Worm (Caenorhabditis elegans) whole organism, young adult: ENCODE measurements around the gene F13E9.13.

ENCODE experiments used
- F10E7.11 ChIP-seq: sonication (generic microtip); optimal IDR thresholded peaks from 2 replicates; lab custom pipeline; 2017; ENCODE audit warnings: mild to moderate bottlenecking, missing genetic modification characterization, moderate library complexity, missing compliant biosample characterization
- F22D6.2 ChIP-seq: sonication (generic microtip); optimal IDR thresholded peaks from 2 replicates; lab custom pipeline; 2016; ENCODE audit warnings: mild to moderate bottlenecking, missing genetic modification characterization, missing compliant biosample characterization
- F57C9.4 ChIP-seq: sonication (generic microtip); optimal IDR thresholded peaks from 2 replicates; lab custom pipeline; 2017; ENCODE audit warnings: mild to moderate bottlenecking, missing genetic modification characterization, missing compliant biosample characterization
- K12H6.12 ChIP-seq: fragments of 200-800 bp; sonication (Bioruptor generic); optimal IDR thresholded peaks from 2 replicates; lab custom pipeline; 2018; ENCODE audit warnings: mild to moderate bottlenecking, missing genetic modification characterization, missing compliant biosample characterization
- Y56A3A.18 ChIP-seq: fragments of 200-800 bp; sonication (Bioruptor generic); IDR thresholded peaks from 2 replicates; pipeline ENCODE4 v1.3.6; 2022; ENCODE audit warnings: missing genetic modification reagents, missing genetic modification characterization, missing compliant biosample characterization
- Y79H2A.3 ChIP-seq: fragments of 200-800 bp; sonication (Bioruptor generic); conservative IDR thresholded peaks from 2 replicates; pipeline ENCODE4 v1.3.6; 2022; ENCODE audit warnings: missing genetic modification reagents, missing genetic modification characterization, missing compliant biosample characterization
- aptf-2 ChIP-seq: fragments of 200-800 bp; sonication (Bioruptor generic); conservative IDR thresholded peaks from 2 replicates; pipeline ENCODE4 v1.3.6; 2022; ENCODE audit warnings: missing genetic modification reagents, missing genetic modification characterization, missing compliant biosample characterization
- aptf-3 ChIP-seq: fragments of 200-800 bp; sonication (Bioruptor generic); IDR thresholded peaks from 2 replicates; pipeline ENCODE4 v1.3.6; 2022; ENCODE audit warnings: missing genetic modification characterization, missing compliant biosample characterization
- attf-6 ChIP-seq: fragments of 200-800 bp; sonication (Bioruptor generic); IDR thresholded peaks from 2 replicates; pipeline ENCODE4 v1.3.6; 2022; ENCODE audit warnings: missing genetic modification reagents, missing genetic modification characterization, missing compliant biosample characterization
- bed-1 ChIP-seq: fragments of 200-800 bp; sonication (Bioruptor generic); IDR thresholded peaks from 2 replicates; pipeline ENCODE4 v1.3.6; 2022; ENCODE audit warnings: missing genetic modification reagents, missing genetic modification characterization, missing compliant biosample characterization
- cebp-2 ChIP-seq: fragments of 200-800 bp; sonication (Bioruptor generic); IDR thresholded peaks from 2 replicates; pipeline ENCODE4 v1.3.6; 2022; ENCODE audit warnings: missing genetic modification characterization, missing compliant biosample characterization
- ceh-27 ChIP-seq: fragments of 200-800 bp; sonication (Bioruptor generic); optimal IDR thresholded peaks from 2 replicates; lab custom pipeline; 2018; ENCODE audit warnings: mild to moderate bottlenecking, missing genetic modification characterization, moderate library complexity, missing compliant biosample characterization
- ceh-40 ChIP-seq: fragments of 200-800 bp; sonication (Bioruptor generic); IDR thresholded peaks from 2 replicates; pipeline ENCODE4 v1.3.6; 2022; ENCODE audit warnings: missing genetic modification characterization, missing compliant biosample characterization
- gei-17 ChIP-seq: fragments of 200-800 bp; sonication (Bioruptor generic); optimal IDR thresholded peaks from 2 replicates; lab custom pipeline; 2018; ENCODE audit warnings: mild to moderate bottlenecking, missing genetic modification characterization, missing compliant biosample characterization
- hmg-20 ChIP-seq: fragments of 200-800 bp; sonication (Bioruptor generic); IDR thresholded peaks from 2 replicates; pipeline ENCODE4 v1.3.6; 2022; ENCODE audit warnings: missing genetic modification reagents, missing genetic modification characterization, missing compliant biosample characterization
- hrde-1 ChIP-seq: sonication (generic microtip); optimal IDR thresholded peaks from 2 replicates; lab custom pipeline; 2016; ENCODE audit warnings: missing genetic modification characterization, mild to moderate bottlenecking, missing compliant biosample characterization, moderate library complexity, missing genotype, missing genetic modification reagents, borderline replicate concordance
- let-607 ChIP-seq, 2 experiments: fragments of 200-800 bp in 1 of 2; sonication (Bioruptor generic) in 1 of 2; sonication (generic microtip) in 1 of 2; optimal IDR thresholded peaks; 2 replicates each; lab custom pipeline; 2016 to 2018; ENCODE audit warnings: mild to moderate bottlenecking in 2 of 2, missing compliant biosample characterization in 2 of 2, missing genetic modification characterization in 2 of 2, moderate library complexity in 2 of 2, missing genotype in 1 of 2
- lin-54 ChIP-seq: fragments of 200-800 bp; sonication (Bioruptor generic); optimal IDR thresholded peaks from 2 replicates; lab custom pipeline; 2018; ENCODE audit warnings: mild to moderate bottlenecking, missing genetic modification characterization, missing compliant biosample characterization
- lir-1 ChIP-seq: fragments of 200-800 bp; sonication (Bioruptor generic); conservative IDR thresholded peaks from 2 replicates; pipeline ENCODE4 v1.3.6; 2022; ENCODE audit warnings: missing genetic modification reagents, missing genetic modification characterization, missing compliant biosample characterization
- madf-8 ChIP-seq: fragments of 200-800 bp; sonication (Bioruptor generic); conservative IDR thresholded peaks from 2 replicates; pipeline ENCODE4 v1.3.6; 2022; ENCODE audit warnings: missing genetic modification reagents, missing genetic modification characterization, missing compliant biosample characterization
- mel-28 ChIP-seq: sonication (generic microtip); optimal IDR thresholded peaks from 2 replicates; lab custom pipeline; 2016; ENCODE audit warnings: borderline replicate concordance, mild to moderate bottlenecking, missing genetic modification characterization, missing compliant biosample characterization
- mes-4 ChIP-seq: sonication (generic microtip); optimal IDR thresholded peaks from 2 replicates; lab custom pipeline; 2016; ENCODE audit warnings: missing genotype, missing genetic modification characterization, missing compliant biosample characterization
- nfya-1 ChIP-seq: sonication (generic microtip); optimal IDR thresholded peaks from 2 replicates; lab custom pipeline; 2017; ENCODE audit warnings: antibody characterized with exemption, missing compliant biosample characterization, missing genetic modification characterization, borderline replicate concordance; ENCODE audit not compliant: insufficient read depth
- nfyb-1 ChIP-seq: fragments of 200-800 bp; sonication (Bioruptor generic); IDR thresholded peaks from 2 replicates; pipeline ENCODE4 v1.3.6; 2022; ENCODE audit warnings: missing genetic modification reagents, missing genetic modification characterization, missing compliant biosample characterization
- nhr-80 ChIP-seq: sonication (generic microtip); optimal IDR thresholded peaks from 2 replicates; lab custom pipeline; 2016; ENCODE audit warnings: missing genetic modification characterization, missing compliant biosample characterization
- pbrm-1 ChIP-seq: fragments of 200-800 bp; sonication (Bioruptor generic); IDR thresholded peaks from 2 replicates; pipeline ENCODE4 v1.3.6; 2022; ENCODE audit warnings: missing genetic modification reagents, missing genetic modification characterization, missing compliant biosample characterization
- pha-4 ChIP-seq: fragments of 150-350 bp; sonication (generic microtip); optimal IDR thresholded peaks from 2 replicates; lab custom pipeline; 2014; ENCODE audit warnings: missing biosample characterization, missing genetic modification reagents, missing genetic modification characterization
- repo-1 ChIP-seq: sonication (generic microtip); optimal IDR thresholded peaks from 2 replicates; lab custom pipeline; 2017; ENCODE audit warnings: mild to moderate bottlenecking, missing genetic modification characterization, missing compliant biosample characterization
- rpc-1 ChIP-seq, 2 experiments: fragments of 150-350 bp in 1 of 2; sonication (generic microtip) in 1 of 2; optimal IDR thresholded peaks; 2 replicates each; lab custom pipeline; 2014 to 2018; ENCODE audit warnings: missing biosample characterization in 1 of 2, missing genetic modification characterization in 1 of 2, missing genetic modification reagents in 1 of 2, missing genotype in 1 of 2
- snpc-1.1 ChIP-seq: sonication (generic microtip); optimal IDR thresholded peaks from 2 replicates; lab custom pipeline; 2017; ENCODE audit warnings: missing genetic modification characterization, mild to moderate bottlenecking, missing compliant biosample characterization, antibody characterized with exemption, moderate library complexity, missing genotype, missing genetic modification reagents; ENCODE audit not compliant: insufficient read depth
- snpc-3.4 ChIP-seq: sonication (generic microtip); optimal IDR thresholded peaks from 2 replicates; lab custom pipeline; 2017; ENCODE audit warnings: missing genetic modification characterization, mild to moderate bottlenecking, missing compliant biosample characterization, antibody characterized with exemption, moderate library complexity, missing genotype, missing genetic modification reagents
- ztf-28 ChIP-seq: fragments of 200-800 bp; sonication (Bioruptor generic); IDR thresholded peaks from 2 replicates; pipeline ENCODE4 v1.3.6; 2022; ENCODE audit warnings: missing genetic modification reagents, missing genetic modification characterization, missing compliant biosample characterization
- ztf-3 ChIP-seq: fragments of 200-800 bp; sonication (Bioruptor generic); optimal IDR thresholded peaks from 2 replicates; lab custom pipeline; 2018; ENCODE audit warnings: mild to moderate bottlenecking, missing genetic modification characterization, missing compliant biosample characterization

F13E9.13 gene

ce11 chrIV:10874527-10874926 is 6.8 kb upstream of the F13E9.13 start, which contains the start of gene F13E9.12:
Gene F13E9.12, minus strand, starts transcription at chrIV:10874627.
- TF ChIP-seq bed-1 (GFP tag; lab: Robert Waterston, UW) (no peak), ztf-28 (GFP tag; lab: Robert Waterston, UW) (no peak), Y56A3A.18 (GFP tag; lab: Robert Waterston, UW) (no peak), hrde-1 (tag; lab: Kevin White, UChicago) (no peak), K12H6.12 (tag; lab: Kevin White, UChicago) (no peak), snpc-1.1 (tag; lab: Kevin White, UChicago) (no peak), ceh-27 (GFP tag; lab: Kevin White, UChicago) (no peak), snpc-3.4 (tag; lab: Kevin White, UChicago) (no peak), mes-4 (tag; lab: Kevin White, UChicago) (no peak), F57C9.4 (tag; lab: Kevin White, UChicago) (no peak)

- TF ChIP-seq mel-28 (no peak), F22D6.2 (tag; lab: Kevin White, UChicago) (no peak), Y79H2A.3 (GFP tag; lab: Robert Waterston, UW) (no peak), repo-1 (tag; lab: Kevin White, UChicago) (no peak), pha-4 (tag; lab: Kevin White, UChicago) (no peak), rpc-1 (optimal IDR thresholded peaks at IDR 0.05; lab: Kevin White, UChicago) (no peak), rpc-1 (tag; optimal IDR thresholded peaks at IDR 0.05; lab: Kevin White, UChicago) (no peak), nfya-1 (tag; lab: Kevin White, UChicago) (no peak), let-607 (tag; optimal IDR thresholded peaks at IDR 0.05; lab: Kevin White, UChicago) (no peak), nhr-80 (tag; lab: Kevin White, UChicago) (no peak)
Measured at ce11 chrIV:10876844-10877243, 4.5 kb upstream of the F13E9.13 start, which contains the start of gene fipr-14. Gene fipr-14, plus strand, starts transcription at chrIV:10877144.

- no peak for TF ChIP-seq hrde-1 (tag; lab: Kevin White, UChicago)
- TF ChIP-seq pbrm-1, result no peak
- no peak for TF ChIP-seq madf-8 (GFP tag; lab: Robert Waterston, UW)
- no peak for TF ChIP-seq aptf-2 (GFP tag; lab: Robert Waterston, UW)
- TF ChIP-seq F10E7.11 (tag; lab: Kevin White, UChicago), result no peak
- TF ChIP-seq Y56A3A.18 (GFP tag; lab: Robert Waterston, UW), result no peak
- no peak for TF ChIP-seq gei-17
- TF ChIP-seq aptf-3, result no peak
- TF ChIP-seq lin-54, result no peak
- TF ChIP-seq, all 124 proteins: peak for 0
Measured at ce11 chrIV:10879542-10879941, 1.8 kb upstream of the F13E9.13 start, which contains the start of gene sdz-13. Gene sdz-13, minus strand, starts transcription at chrIV:10879642.

- no peak for TF ChIP-seq hmg-20 (GFP tag; lab: Robert Waterston, UW)
- no peak for TF ChIP-seq ceh-40 (GFP tag; lab: Robert Waterston, UW)
- TF ChIP-seq attf-6 (GFP tag; lab: Robert Waterston, UW), result no peak
- no peak for TF ChIP-seq lir-1
- no peak for TF ChIP-seq ztf-3 (GFP tag; lab: Kevin White, UChicago)
- no peak for TF ChIP-seq nfyb-1 (GFP tag; lab: Robert Waterston, UW)
- TF ChIP-seq K12H6.12 (tag; lab: Kevin White, UChicago), result no peak
- TF ChIP-seq cebp-2 (GFP tag; lab: Robert Waterston, UW), result no peak
- TF ChIP-seq mes-4 (tag; lab: Kevin White, UChicago), result no peak
Measured at ce11 chrIV:10880264-10880663, 1.1 kb upstream of the F13E9.13 start, which contains the start of gene fipr-15. Gene fipr-15, plus strand, starts transcription at chrIV:10880564.
